Worm (Caenorhabditis elegans) whole organism, young adult: ENCODE data around the gene gap-1.

Experiments used
- C06A6.2 ChIP-seq: fragments of 200-800 bp; sonication (Bioruptor generic); conservative IDR thresholded peaks from 2 replicates; pipeline ENCODE4 v1.3.6; 2022; ENCODE audit warnings: missing genetic modification characterization, missing compliant biosample characterization
- F10E7.11 ChIP-seq: sonication (generic microtip); optimal IDR thresholded peaks from 2 replicates; lab custom pipeline; 2017; ENCODE audit warnings: mild to moderate bottlenecking, missing genetic modification characterization, moderate library complexity, missing compliant biosample characterization
- F33H1.4 ChIP-seq: fragments of 200-800 bp; sonication (Bioruptor generic); IDR thresholded peaks from 2 replicates; pipeline ENCODE4 v1.3.6; 2022; ENCODE audit warnings: missing genetic modification reagents, missing genetic modification characterization, missing compliant biosample characterization
- F37B4.10 ChIP-seq: fragments of 200-800 bp; sonication (Bioruptor generic); IDR thresholded peaks from 2 replicates; pipeline ENCODE4 v1.3.6; 2022; ENCODE audit warnings: missing genetic modification characterization, missing compliant biosample characterization
- F49E8.2 ChIP-seq: sonication (generic microtip); optimal IDR thresholded peaks from 3 replicates; lab custom pipeline; 2017; ENCODE audit warnings: missing genetic modification characterization, mild to moderate bottlenecking, missing compliant biosample characterization, antibody characterized with exemption, moderate library complexity; ENCODE audit not compliant: insufficient read depth
- F55B11.4 ChIP-seq: sonication (generic microtip); optimal IDR thresholded peaks from 2 replicates; lab custom pipeline; 2016; ENCODE audit warnings: missing compliant biosample characterization, missing genetic modification characterization, borderline replicate concordance; ENCODE audit not compliant: insufficient read depth
- K11D2.4 ChIP-seq: fragments of 200-800 bp; sonication (Bioruptor generic); IDR thresholded peaks from 2 replicates; pipeline ENCODE4 v1.3.6; 2022; ENCODE audit warnings: missing genetic modification reagents, missing genetic modification characterization, missing compliant biosample characterization
- Y79H2A.3 ChIP-seq: fragments of 200-800 bp; sonication (Bioruptor generic); conservative IDR thresholded peaks from 2 replicates; pipeline ENCODE4 v1.3.6; 2022; ENCODE audit warnings: missing genetic modification reagents, missing genetic modification characterization, missing compliant biosample characterization
- aptf-3 ChIP-seq: fragments of 200-800 bp; sonication (Bioruptor generic); IDR thresholded peaks from 2 replicates; pipeline ENCODE4 v1.3.6; 2022; ENCODE audit warnings: missing genetic modification characterization, missing compliant biosample characterization
- ceh-40 ChIP-seq: fragments of 200-800 bp; sonication (Bioruptor generic); IDR thresholded peaks from 2 replicates; pipeline ENCODE4 v1.3.6; 2022; ENCODE audit warnings: missing genetic modification characterization, missing compliant biosample characterization
- ceh-79 ChIP-seq: sonication (generic microtip); optimal IDR thresholded peaks from 2 replicates; lab custom pipeline; 2017; ENCODE audit warnings: mild to moderate bottlenecking, missing genetic modification characterization, missing compliant biosample characterization
- chd-7 ChIP-seq: sonication (generic microtip); optimal IDR thresholded peaks from 2 replicates; lab custom pipeline; 2016; ENCODE audit warnings: mild to moderate bottlenecking, missing genetic modification characterization, moderate library complexity, missing compliant biosample characterization
- dpff-1 ChIP-seq: sonication (generic microtip); optimal IDR thresholded peaks from 2 replicates; lab custom pipeline; 2017; ENCODE audit warnings: mild to moderate bottlenecking, missing genetic modification characterization, missing compliant biosample characterization
- dpl-1 ChIP-seq: fragments of 150-350 bp; optimal IDR thresholded peaks from 2 replicates; lab custom pipeline; 2014; ENCODE audit warnings: missing biosample characterization, missing genetic modification reagents, missing genetic modification characterization
- efl-1 ChIP-seq: fragments of 150-350 bp; optimal IDR thresholded peaks from 2 replicates; lab custom pipeline; 2014; ENCODE audit warnings: missing biosample characterization, missing genetic modification reagents, missing genetic modification characterization
- egrh-3 ChIP-seq: fragments of 200-800 bp; sonication (Bioruptor generic); IDR thresholded peaks from 2 replicates; pipeline ENCODE4 v1.3.6; 2022; ENCODE audit warnings: missing genetic modification reagents, missing genetic modification characterization, missing compliant biosample characterization
- ekl-4 ChIP-seq: fragments of 200-800 bp; sonication (Bioruptor generic); IDR thresholded peaks from 2 replicates; pipeline ENCODE4 v1.3.6; 2022; ENCODE audit warnings: missing genetic modification reagents, missing genetic modification characterization, missing compliant biosample characterization
- hmg-1.2 ChIP-seq: fragments of 200-800 bp; sonication (Bioruptor generic); IDR thresholded peaks from 2 replicates; pipeline ENCODE4 v1.3.6; 2022; ENCODE audit warnings: missing genetic modification reagents, missing genetic modification characterization, missing compliant biosample characterization
- lag-1 ChIP-seq: fragments of 200-800 bp; sonication (Bioruptor generic); IDR thresholded peaks from 2 replicates; pipeline ENCODE4 v1.3.6; 2022; ENCODE audit warnings: missing genetic modification reagents, missing genetic modification characterization, missing compliant biosample characterization
- lin-35 ChIP-seq, 3 experiments: fragments of 150-350 bp in 2 of 3; sonication (generic microtip) in 1 of 3; optimal IDR thresholded peaks; 2 replicates each; lab custom pipeline; 2014 to 2018; ENCODE audit warnings: missing biosample characterization in 3 of 3, missing genetic modification characterization in 3 of 3, missing genetic modification reagents in 3 of 3
- mes-4 ChIP-seq: sonication (generic microtip); optimal IDR thresholded peaks from 2 replicates; lab custom pipeline; 2016; ENCODE audit warnings: missing genotype, missing genetic modification characterization, missing compliant biosample characterization
- nhr-27 ChIP-seq: fragments of 200-800 bp; sonication (Bioruptor generic); optimal IDR thresholded peaks from 2 replicates; lab custom pipeline; 2018; ENCODE audit warnings: mild to moderate bottlenecking, missing genetic modification characterization, moderate library complexity, missing compliant biosample characterization
- nhr-80 ChIP-seq: sonication (generic microtip); optimal IDR thresholded peaks from 2 replicates; lab custom pipeline; 2016; ENCODE audit warnings: missing genetic modification characterization, missing compliant biosample characterization
- nhr-90 ChIP-seq: sonication (generic microtip); optimal IDR thresholded peaks from 2 replicates; lab custom pipeline; 2016; ENCODE audit warnings: missing genotype, mild to moderate bottlenecking, missing genetic modification characterization, missing compliant biosample characterization
- pbrm-1 ChIP-seq: fragments of 200-800 bp; sonication (Bioruptor generic); IDR thresholded peaks from 2 replicates; pipeline ENCODE4 v1.3.6; 2022; ENCODE audit warnings: missing genetic modification reagents, missing genetic modification characterization, missing compliant biosample characterization
- rec-8 ChIP-seq, 2 experiments: sonication (generic microtip); optimal IDR thresholded peaks; 2 replicates each; lab custom pipeline; 2016; ENCODE audit warnings: mild to moderate bottlenecking in 2 of 2, missing genetic modification characterization in 2 of 2, missing genetic modification reagents in 2 of 2, missing genotype in 2 of 2, missing biosample characterization in 1 of 2, missing compliant biosample characterization in 1 of 2, moderate library complexity in 1 of 2
- rpc-1 ChIP-seq, 2 experiments: fragments of 150-350 bp in 1 of 2; sonication (generic microtip) in 1 of 2; optimal IDR thresholded peaks; 2 replicates each; lab custom pipeline; 2014 to 2018; ENCODE audit warnings: missing biosample characterization in 1 of 2, missing genetic modification characterization in 1 of 2, missing genetic modification reagents in 1 of 2, missing genotype in 1 of 2
- sdz-38 ChIP-seq: sonication (generic microtip); optimal IDR thresholded peaks from 2 replicates; lab custom pipeline; 2016; ENCODE audit warnings: missing genotype, missing genetic modification characterization, missing compliant biosample characterization
- snpc-4 ChIP-seq, 5 experiments: fragments of 150-350 bp in 1 of 5; sonication (generic microtip) in 4 of 5; optimal IDR thresholded peaks; 2 replicates each; lab custom pipeline; 2014 to 2018; ENCODE audit warnings: missing genetic modification characterization in 5 of 5, missing biosample characterization in 3 of 5, antibody characterized with exemption in 2 of 5, mild to moderate bottlenecking in 2 of 5, missing compliant biosample characterization in 2 of 5, missing genotype in 2 of 5, moderate library complexity in 2 of 5, missing genetic modification reagents in 1 of 5
- somi-1 ChIP-seq: fragments of 200-800 bp; sonication (Bioruptor generic); optimal IDR thresholded peaks from 2 replicates; lab custom pipeline; 2018; ENCODE audit warnings: mild to moderate bottlenecking, missing genetic modification characterization, missing compliant biosample characterization
- tbx-9 ChIP-seq: sonication (generic microtip); optimal IDR thresholded peaks from 2 replicates; lab custom pipeline; 2016; ENCODE audit warnings: borderline replicate concordance, missing genetic modification characterization, inconsistent platforms, missing compliant biosample characterization
- unc-130 ChIP-seq: sonication (generic microtip); optimal IDR thresholded peaks from 2 replicates; lab custom pipeline; 2016; ENCODE audit warnings: missing genetic modification reagents, missing genetic modification characterization, missing compliant biosample characterization
- ztf-18 ChIP-seq: sonication (generic microtip); optimal IDR thresholded peaks from 2 replicates; lab custom pipeline; 2016; ENCODE audit warnings: missing genotype, mild to moderate bottlenecking, missing genetic modification characterization, missing compliant biosample characterization
- ztf-26 ChIP-seq: sonication (generic microtip); optimal IDR thresholded peaks from 2 replicates; lab custom pipeline; 2017; ENCODE audit warnings: missing genetic modification characterization, missing compliant biosample characterization
- ztf-6 ChIP-seq: fragments of 200-800 bp; sonication (Bioruptor generic); IDR thresholded peaks from 2 replicates; pipeline ENCODE4 v1.3.6; 2022; ENCODE audit warnings: missing genetic modification reagents, missing genetic modification characterization, missing compliant biosample characterization

gap-1 gene

DNA sequence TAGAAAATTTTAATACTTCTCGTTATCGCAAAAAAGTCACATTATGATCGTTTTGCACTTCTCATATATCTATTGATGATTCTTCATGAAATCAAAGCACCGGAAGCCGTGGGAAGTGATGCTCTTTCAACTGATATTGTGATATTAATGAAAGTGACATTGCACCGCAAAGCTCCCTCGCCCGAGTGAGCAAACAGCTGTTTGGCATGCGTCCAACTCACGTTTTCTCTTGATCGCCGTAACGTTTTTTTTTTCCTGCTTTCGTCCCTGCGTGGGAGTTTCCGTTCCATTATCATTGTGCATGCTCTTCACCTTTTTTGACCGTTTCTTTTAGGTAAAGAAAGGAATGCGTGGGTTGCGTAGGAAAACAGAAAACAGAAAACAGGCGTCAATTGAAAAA lies 3.4 kb upstream of the gap-1 start:
- TF ChIP-seq ceh-40 (GFP tag; lab: Robert Waterston, UW) (no peak), nhr-80 (tag; lab: Kevin White, UChicago) (no peak), Y79H2A.3 (GFP tag; lab: Robert Waterston, UW) (no peak), ekl-4 (GFP tag; lab: Robert Waterston, UW) (no peak), nhr-27 (tag; lab: Kevin White, UChicago) (no peak), lin-35 (GFP tag; optimal IDR thresholded peaks at IDR 0.05; lab: Kevin White, UChicago) (no peak), F55B11.4 (tag; lab: Kevin White, UChicago) (no peak), ztf-6 (GFP tag; lab: Robert Waterston, UW) (no peak), K11D2.4 (GFP tag; lab: Robert Waterston, UW) (no peak), C06A6.2 (GFP tag; lab: Robert Waterston, UW) (no peak), hmg-1.2 (no peak), ztf-18 (tag; lab: Kevin White, UChicago) (no peak), F33H1.4 (no peak), sdz-38 (tag; lab: Kevin White, UChicago) (no peak), F37B4.10 (no peak), F10E7.11 (tag; lab: Kevin White, UChicago) (no peak), rpc-1 (optimal IDR thresholded peaks at IDR 0.05; lab: Kevin White, UChicago) (no peak), rpc-1 (tag; optimal IDR thresholded peaks at IDR 0.05; lab: Kevin White, UChicago) (no peak), tbx-9 (no peak), somi-1 (GFP tag; lab: Kevin White, UChicago) (no peak)

DNA sequence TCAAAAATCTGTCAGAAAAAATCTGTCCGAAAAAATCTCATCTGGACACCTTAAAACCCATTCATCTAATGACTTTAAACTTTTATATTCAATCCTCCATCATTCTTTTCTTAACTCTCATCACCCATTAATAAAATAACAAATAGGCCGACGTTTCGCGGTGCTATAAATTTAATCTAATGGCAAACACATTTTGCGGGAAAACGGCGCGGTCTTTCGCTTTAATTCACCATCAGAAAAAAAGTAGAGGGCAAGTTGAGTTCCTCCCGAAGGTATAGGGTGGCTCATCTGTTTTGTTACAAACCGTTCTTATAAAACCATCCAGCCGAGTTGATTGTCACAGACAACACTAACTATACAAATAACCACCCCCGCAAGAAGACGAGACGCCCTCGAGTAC lies 1.6 kb upstream of the gap-1 start:
- no peak for TF ChIP-seq ceh-79
- no peak for TF ChIP-seq snpc-4 (GFP tag; optimal IDR thresholded peaks at IDR 0.05; lab: Kevin White, UChicago)
- no peak for TF ChIP-seq snpc-4 (tag; optimal IDR thresholded peaks at IDR 0.05; lab: Kevin White, UChicago)
- TF ChIP-seq egrh-3 (GFP tag; lab: Robert Waterston, UW) = no peak
- TF ChIP-seq efl-1 (GFP tag; lab: Kevin White, UChicago) = no peak
- no peak for TF ChIP-seq rec-8 (tag; optimal IDR thresholded peaks at IDR 0.05; lab: Kevin White, UChicago)
- TF ChIP-seq lag-1 (GFP tag; lab: Robert Waterston, UW) = no peak
- no peak for TF ChIP-seq nhr-90 (tag; lab: Kevin White, UChicago)
- TF ChIP-seq tbx-9 = no peak
- TF ChIP-seq dpff-1 (tag; lab: Kevin White, UChicago) = no peak
- no peak for TF ChIP-seq F49E8.2
- no peak for TF ChIP-seq ztf-26 (tag; lab: Kevin White, UChicago)
- no peak for TF ChIP-seq ceh-40 (GFP tag; lab: Robert Waterston, UW)
- no peak for TF ChIP-seq aptf-3
- TF ChIP-seq dpl-1 (GFP tag; lab: Kevin White, UChicago) = no peak
- TF ChIP-seq pbrm-1 (GFP tag; lab: Robert Waterston, UW) = no peak
- TF ChIP-seq, all 124 proteins: peak for 0

DNA sequence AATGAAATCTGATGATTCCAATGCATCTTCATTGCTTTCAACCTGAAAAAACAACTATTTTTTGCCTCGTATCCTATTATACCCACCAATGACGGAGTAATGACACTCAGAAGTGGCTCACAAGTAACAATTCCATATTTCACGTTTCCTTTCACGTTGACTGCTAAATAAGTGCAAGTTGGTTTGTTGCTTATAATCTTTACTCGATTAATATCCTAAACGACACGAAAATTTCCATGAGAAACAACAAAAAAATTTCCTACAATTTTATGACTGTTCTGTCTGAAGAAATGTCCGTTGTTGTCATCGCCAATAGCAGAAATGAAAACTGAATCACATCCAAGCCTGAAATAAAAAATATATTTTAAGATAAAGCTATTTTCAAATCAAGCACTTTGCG lies 5.1 kb downstream of the gap-1 start:
- TF ChIP-seq mes-4 (tag; lab: Kevin White, UChicago) = no peak
- TF ChIP-seq C06A6.2 (GFP tag; lab: Robert Waterston, UW) = no peak
- no peak for TF ChIP-seq unc-130 (GFP tag; lab: Kevin White, UChicago)
- TF ChIP-seq chd-7 (tag; lab: Kevin White, UChicago) = no peak
